Fruit fly (Drosophila melanogaster) whole organism, pupa: Measurements from ENCODE around the gene CG14036.
A peak's percentile ranks its signal among the peaks of the same experiment; 100 is the strongest.

Experiments
- CG10348 ChIP-seq: fragments of 200-800 bp; sonication (Bioruptor generic); IDR thresholded peaks from 2 replicates; pipeline ENCODE4 v1.3.6; 2022; ENCODE audit warnings: missing biosample characterization, missing genetic modification characterization
- CG12605 ChIP-seq: fragments of 200-800 bp; sonication (Bioruptor generic); IDR thresholded peaks from 2 replicates; pipeline ENCODE4 v1.3.6; 2022; ENCODE audit warnings: missing biosample characterization, missing genetic modification characterization
- CG13204 ChIP-seq: fragments of 200-800 bp; sonication (Bioruptor generic); optimal IDR thresholded peaks from 2 replicates; lab custom pipeline; 2018; ENCODE audit warnings: missing biosample characterization, mild to moderate bottlenecking, missing genetic modification characterization, moderate library complexity
- CG14655 ChIP-seq: fragments of 200-800 bp; sonication (Bioruptor generic); optimal IDR thresholded peaks from 3 replicates; lab custom pipeline; 2017; ENCODE audit warnings: mild to moderate bottlenecking, missing biosample characterization, missing genetic modification reagents, missing genetic modification characterization
- CG15710 ChIP-seq: fragments of 200-800 bp; sonication (Bioruptor generic); optimal IDR thresholded peaks from 2 replicates; lab custom pipeline; 2018; ENCODE audit warnings: missing biosample characterization, mild to moderate bottlenecking, missing genetic modification characterization, moderate library complexity
- CG17806 ChIP-seq: fragments of 200-800 bp; sonication (Bioruptor generic); optimal IDR thresholded peaks from 2 replicates; lab custom pipeline; 2018; ENCODE audit warnings: missing biosample characterization, mild to moderate bottlenecking, missing genetic modification characterization, moderate library complexity
- CG32121 ChIP-seq: fragments of 200-800 bp; sonication (Bioruptor generic); IDR thresholded peaks from 2 replicates; pipeline ENCODE4 v1.3.6; 2022; ENCODE audit warnings: missing biosample characterization, missing genetic modification characterization
- CG34367 ChIP-seq: fragments of 200-800 bp; sonication (Bioruptor generic); optimal IDR thresholded peaks from 2 replicates; lab custom pipeline; 2018; ENCODE audit warnings: missing biosample characterization, mild to moderate bottlenecking, missing genetic modification characterization
- CG4496 ChIP-seq: fragments of 200-800 bp; sonication (Bioruptor generic); IDR thresholded peaks from 3 replicates; pipeline ENCODE4 v1.3.6; 2022; ENCODE audit warnings: missing biosample characterization, missing genetic modification characterization
- CG8159 ChIP-seq: fragments of 200-800 bp; sonication (Bioruptor generic); optimal IDR thresholded peaks from 3 replicates; lab custom pipeline; 2018; ENCODE audit warnings: missing biosample characterization, mild to moderate bottlenecking, missing genetic modification characterization, moderate library complexity
- CG8301 ChIP-seq: fragments of 200-800 bp; sonication (Bioruptor generic); optimal IDR thresholded peaks from 2 replicates; lab custom pipeline; 2018; ENCODE audit warnings: missing biosample characterization, mild to moderate bottlenecking, missing genetic modification characterization
- CG9948 ChIP-seq: fragments of 200-800 bp; sonication (Bioruptor generic); optimal IDR thresholded peaks from 2 replicates; lab custom pipeline; 2018; ENCODE audit warnings: missing biosample characterization, mild to moderate bottlenecking, missing genetic modification characterization, moderate library complexity
- D1 ChIP-seq: fragments of 200-800 bp; sonication (Bioruptor generic); optimal IDR thresholded peaks from 2 replicates; lab custom pipeline; 2018; ENCODE audit warnings: missing biosample characterization, mild to moderate bottlenecking, missing genetic modification characterization, moderate library complexity
- EcR ChIP-seq: fragments of 200-800 bp; sonication (Bioruptor generic); optimal IDR thresholded peaks from 3 replicates; lab custom pipeline; 2019; ENCODE audit warnings: missing biosample characterization, missing genetic modification characterization, mild to moderate bottlenecking, moderate library complexity, missing genetic modification reagents
- Ets98B ChIP-seq: fragments of 200-800 bp; sonication (Bioruptor generic); IDR thresholded peaks from 2 replicates; pipeline ENCODE4 v1.3.6; 2022; ENCODE audit warnings: missing biosample characterization, missing genetic modification characterization
- Pif1A ChIP-seq: fragments of 200-800 bp; sonication (Bioruptor generic); optimal IDR thresholded peaks from 3 replicates; lab custom pipeline; 2016; ENCODE audit warnings: missing biosample characterization, missing genetic modification characterization
- Pif1B ChIP-seq: fragments of 200-800 bp; sonication (Bioruptor generic); optimal IDR thresholded peaks from 3 replicates; lab custom pipeline; 2016; ENCODE audit warnings: missing biosample characterization, missing genetic modification characterization
- Snoo ChIP-seq: fragments of 200-800 bp; sonication (Bioruptor generic); optimal IDR thresholded peaks from 3 replicates; lab custom pipeline; 2017; ENCODE audit warnings: missing biosample characterization, mild to moderate bottlenecking, missing genetic modification characterization, inconsistent platforms
- fd96Ca ChIP-seq: fragments of 200-800 bp; sonication (Bioruptor generic); IDR thresholded peaks from 3 replicates; pipeline ENCODE4 v1.3.6; 2022; ENCODE audit warnings: missing biosample characterization, missing genetic modification characterization
- gl ChIP-seq: fragments of 200-800 bp; sonication (Bioruptor generic); optimal IDR thresholded peaks from 2 replicates; lab custom pipeline; 2018; ENCODE audit warnings: missing biosample characterization, mild to moderate bottlenecking, missing genetic modification characterization
- rn ChIP-seq: fragments of 200-800 bp; sonication (Bioruptor generic); IDR thresholded peaks from 2 replicates; pipeline ENCODE4 v1.3.6; 2022; ENCODE audit warnings: missing biosample characterization, missing genetic modification characterization

Gene CG14036

dm6 chr2L:5055528-5055927 lies 712 bp upstream of the CG14036 start:
- no peak for TF ChIP-seq CG17806 (tag; lab: Kevin White, UChicago)
- TF ChIP-seq CG10348 (GFP tag; lab: Robert Waterston, UW) = no peak
- TF ChIP-seq Pif1B (GFP tag; lab: Kevin White, UChicago) = no peak
- no peak for TF ChIP-seq fd96Ca (GFP tag; lab: Robert Waterston, UW)
- TF ChIP-seq CG12605 (GFP tag; lab: Robert Waterston, UW) = no peak
- TF ChIP-seq Snoo (tag; lab: Kevin White, UChicago) = no peak
- TF ChIP-seq CG32121 (GFP tag; lab: Robert Waterston, UW) = no peak
- no peak for TF ChIP-seq gl
- TF ChIP-seq CG14655 (GFP tag; lab: Kevin White, UChicago) = no peak
- TF ChIP-seq EcR = no peak
- TF ChIP-seq D1 (tag; lab: Kevin White, UChicago) = no peak
- no peak for TF ChIP-seq CG8301 (tag; lab: Kevin White, UChicago)
- TF ChIP-seq Pif1A (GFP tag; lab: Kevin White, UChicago) = no peak
- no peak for TF ChIP-seq CG13204 (GFP tag; lab: Kevin White, UChicago)
- TF ChIP-seq CG9948 (tag; lab: Kevin White, UChicago) = no peak
- no peak for TF ChIP-seq CG8159 (tag; lab: Kevin White, UChicago)
- no peak for TF ChIP-seq CG4496
- no peak for TF ChIP-seq Ets98B
- TF ChIP-seq CG34367 = no peak
- TF ChIP-seq rn (GFP tag; lab: Robert Waterston, UW) = no peak

dm6 chr2L:5052994-5053393 lies 1.8 kb downstream of the CG14036 start, which contains the start of gene eIF3h:
TSS of gene eIF3h (minus strand) at chr2L:5053094.
- TF ChIP-seq D1 (tag; lab: Kevin White, UChicago) = no peak

dm6 chr2L:5052367-5052914 lies 2.4 kb downstream of the CG14036 start, which contains the start of gene senju:
TSS of gene senju (plus strand) at chr2L:5052843.
- TF ChIP-seq Ets98B (peak; percentile 87), CG12605 (GFP tag; lab: Robert Waterston, UW) (peak; percentile 73), rn (GFP tag; lab: Robert Waterston, UW) (peak; percentile 58; the same call in 1 of the 2 replicates), CG13204 (GFP tag; lab: Kevin White, UChicago) (no peak), CG34367 (peak; percentile 68), Snoo (tag; lab: Kevin White, UChicago) (peak; percentile 80), gl (peak; percentile 65), CG4496 (peak; percentile 89), CG17806 (tag; lab: Kevin White, UChicago) (peak; percentile 77), CG32121 (GFP tag; lab: Robert Waterston, UW) (peak; percentile 79), Pif1B (GFP tag; lab: Kevin White, UChicago) (peak; percentile 80), EcR (peak; percentile 57), fd96Ca (GFP tag; lab: Robert Waterston, UW) (peak; percentile 89), CG8159 (tag; lab: Kevin White, UChicago) (peak; percentile 74), Pif1A (GFP tag; lab: Kevin White, UChicago) (peak; percentile 89), CG14655 (GFP tag; lab: Kevin White, UChicago) (no peak), CG9948 (tag; lab: Kevin White, UChicago) (peak; percentile 71), CG8301 (tag; lab: Kevin White, UChicago) (peak; percentile 79), CG15710 (tag; lab: Kevin White, UChicago) (peak; percentile 77), D1 (tag; lab: Kevin White, UChicago) (no peak), CG10348 (GFP tag; lab: Robert Waterston, UW) (no peak)

- no peak for TF ChIP-seq CG10348 (GFP tag; lab: Robert Waterston, UW)
- no peak for TF ChIP-seq CG17806 (tag; lab: Kevin White, UChicago)
- no peak for TF ChIP-seq CG9948 (tag; lab: Kevin White, UChicago)
- no peak for TF ChIP-seq Pif1B (GFP tag; lab: Kevin White, UChicago)
- TF ChIP-seq CG14655 (GFP tag; lab: Kevin White, UChicago) = no peak
- no peak for TF ChIP-seq gl
- TF ChIP-seq CG34367 = no peak
- TF ChIP-seq D1 (tag; lab: Kevin White, UChicago) = no peak
- no peak for TF ChIP-seq CG13204 (GFP tag; lab: Kevin White, UChicago)
- TF ChIP-seq rn (GFP tag; lab: Robert Waterston, UW) = no peak
- no peak for TF ChIP-seq fd96Ca (GFP tag; lab: Robert Waterston, UW)
These were observed 4.0 kb downstream of the CG14036 start, which contains the start of gene CG9121 for dm6 chr2L:5050825-5051224. TSS of gene CG9121 (minus strand) at chr2L:5051062.

dm6 chr2L:5049974-5050373 lies 4.8 kb downstream of the CG14036 start:
- TF ChIP-seq gl (no peak), EcR (peak; percentile 51), CG15710 (tag; lab: Kevin White, UChicago) (no peak), fd96Ca (GFP tag; lab: Robert Waterston, UW) (no peak), rn (GFP tag; lab: Robert Waterston, UW) (no peak), Pif1A (GFP tag; lab: Kevin White, UChicago) (no peak), CG8301 (tag; lab: Kevin White, UChicago) (peak; percentile 23), CG9948 (tag; lab: Kevin White, UChicago) (no peak), Ets98B (no peak), CG8159 (tag; lab: Kevin White, UChicago) (no peak), CG34367 (no peak), CG14655 (GFP tag; lab: Kevin White, UChicago) (no peak), D1 (tag; lab: Kevin White, UChicago) (no peak), CG17806 (tag; lab: Kevin White, UChicago) (no peak), Pif1B (GFP tag; lab: Kevin White, UChicago) (peak; percentile 14), CG13204 (GFP tag; lab: Kevin White, UChicago) (no peak), CG10348 (GFP tag; lab: Robert Waterston, UW) (no peak), CG4496 (peak; percentile 50; the same call in 1 of the 3 replicates), Snoo (tag; lab: Kevin White, UChicago) (no peak), CG32121 (GFP tag; lab: Robert Waterston, UW) (no peak)
